Fruit fly (Drosophila melanogaster) Kc167 (cell line): ENCODE data around the gene Npc2f.

ENCODE experiments used
- Sin3A ChIP-seq: fragments of >200 bp; optimal IDR thresholded peaks from 2 replicates; lab custom pipeline; 2018; ENCODE audit warnings: missing external identifiers
- h ChIP-seq: fragments of >200 bp; optimal IDR thresholded peaks from 3 replicates; lab custom pipeline; 2018; ENCODE audit warnings: missing external identifiers
- insv ChIP-seq: fragments of >200 bp; optimal IDR thresholded peaks from 3 replicates; lab custom pipeline; 2018; ENCODE audit warnings: missing external identifiers
- psq ChIP-seq: fragments of >200 bp; optimal IDR thresholded peaks from 2 replicates; lab custom pipeline; 2017; ENCODE audit warnings: missing external identifiers

- no peak for TF ChIP-seq Sin3A (lab: Kevin White, UChicago)
- TF ChIP-seq psq = no peak
- no peak for TF ChIP-seq insv (lab: Kevin White, UChicago)
- TF ChIP-seq h (lab: Kevin White, UChicago) = no peak
Observed at dm6 chr3R:24093430-24093829, 44.3 kb upstream of the Npc2f start.
